Fruit fly (Drosophila melanogaster) whole organism, embryonic: ENCODE data around the gene CG14357.

Experiments used
- CG8290 ChIP-seq, 3 experiments: fragments of 200-800 bp; sonication (Bioruptor generic); optimal IDR thresholded peaks; 2 replicates each; lab custom pipeline; 2016 to 2019; ENCODE audit warnings: missing biosample characterization in 3 of 3, missing genetic modification characterization in 3 of 3, mild to moderate bottlenecking in 2 of 3, moderate library complexity in 1 of 3
- Chrac-16 ChIP-seq: fragments of 200-800 bp; sonication (Bioruptor generic); optimal IDR thresholded peaks from 3 replicates; lab custom pipeline; 2016; ENCODE audit warnings: missing biosample characterization, missing genetic modification characterization

- TF ChIP-seq CG8290 (GFP tag; optimal IDR thresholded peaks at IDR 0.05; lab: Kevin White, UChicago) = no peak
- TF ChIP-seq CG8290 (tag; optimal IDR thresholded peaks at IDR 0.05; lab: Kevin White, UChicago) = no peak
- TF ChIP-seq Chrac-16 (GFP tag; lab: Kevin White, UChicago) = no peak
Measured at dm6 chr3R:14116088-14116487, 4.1 kb upstream of the CG14357 start.
